Fruit fly (Drosophila melanogaster) whole organism, adult: ENCODE data around the gene MED20.

ENCODE experiments used
- CG11617 ChIP-seq: fragments of 200-800 bp; sonication (Bioruptor generic); optimal IDR thresholded peaks from 2 replicates; lab custom pipeline; 2017; ENCODE audit warnings: mild to moderate bottlenecking, missing biosample characterization, missing genetic modification reagents, missing genetic modification characterization
- CG12768 ChIP-seq: fragments of 200-800 bp; sonication (Bioruptor generic); optimal IDR thresholded peaks from 2 replicates; lab custom pipeline; 2017; ENCODE audit warnings: missing biosample characterization, missing genetic modification characterization, mild to moderate bottlenecking, moderate library complexity, missing genetic modification reagents
- CG14711 ChIP-seq: fragments of 200-800 bp; sonication (Bioruptor generic); optimal IDR thresholded peaks from 2 replicates; lab custom pipeline; 2018; ENCODE audit warnings: missing biosample characterization, mild to moderate bottlenecking, missing genetic modification characterization, moderate library complexity
- CG1620 ChIP-seq: fragments of 200-800 bp; sonication (Bioruptor generic); optimal IDR thresholded peaks from 2 replicates; lab custom pipeline; 2016; ENCODE audit warnings: missing biosample characterization, missing genetic modification characterization
- CG33017 ChIP-seq: fragments of 200-800 bp; sonication (Bioruptor generic); optimal IDR thresholded peaks from 2 replicates; lab custom pipeline; 2018; ENCODE audit warnings: missing biosample characterization, mild to moderate bottlenecking, missing genetic modification characterization, moderate library complexity
- CG5204 ChIP-seq: fragments of 200-800 bp; sonication (Bioruptor generic); optimal IDR thresholded peaks from 2 replicates; lab custom pipeline; 2016; ENCODE audit warnings: missing biosample characterization, missing genetic modification characterization
- CG7045 ChIP-seq: fragments of 200-800 bp; sonication (Bioruptor generic); optimal IDR thresholded peaks from 2 replicates; lab custom pipeline; 2017; ENCODE audit warnings: missing biosample characterization, mild to moderate bottlenecking, missing genetic modification characterization
- CG7101 ChIP-seq: fragments of 200-800 bp; sonication (Bioruptor generic); optimal IDR thresholded peaks from 2 replicates; lab custom pipeline; 2018; ENCODE audit warnings: missing biosample characterization, mild to moderate bottlenecking, missing genetic modification characterization, moderate library complexity
- Clk ChIP-seq: fragments of 200-800 bp; sonication (Bioruptor generic); optimal IDR thresholded peaks from 2 replicates; lab custom pipeline; 2017; ENCODE audit warnings: missing biosample characterization, missing genetic modification characterization
- Crg-1 ChIP-seq: fragments of 200-800 bp; sonication (Bioruptor generic); optimal IDR thresholded peaks from 2 replicates; lab custom pipeline; 2016; ENCODE audit warnings: missing biosample characterization, missing genetic modification characterization
- Hr96 ChIP-seq: fragments of 200-800 bp; sonication (Bioruptor generic); optimal IDR thresholded peaks from 2 replicates; lab custom pipeline; 2016; ENCODE audit warnings: missing biosample characterization, missing genetic modification characterization
- Mnt ChIP-seq: fragments of 200-800 bp; sonication (Bioruptor generic); optimal IDR thresholded peaks from 2 replicates; lab custom pipeline; 2016; ENCODE audit warnings: missing biosample characterization, mild to moderate bottlenecking, missing genetic modification characterization
- bab1 ChIP-seq: fragments of 200-800 bp; sonication (Bioruptor generic); optimal IDR thresholded peaks from 3 replicates; lab custom pipeline; 2019; ENCODE audit warnings: missing biosample characterization, mild to moderate bottlenecking, missing genetic modification characterization, moderate library complexity
- cic ChIP-seq: fragments of 200-800 bp; sonication (Bioruptor generic); optimal IDR thresholded peaks from 2 replicates; lab custom pipeline; 2017; ENCODE audit warnings: missing biosample characterization, mild to moderate bottlenecking, missing genetic modification characterization, moderate library complexity
- cnc ChIP-seq, 2 experiments: fragments of >200 bp; optimal IDR thresholded peaks; 2 replicates each; lab custom pipeline; 2017
- kay ChIP-seq: fragments of 200-800 bp; sonication (Bioruptor generic); peaks from one replicate; lab custom pipeline; 2016; ENCODE audit warnings: missing biosample characterization, missing genetic modification characterization, borderline replicate concordance
- ovo ChIP-seq: fragments of 200-800 bp; sonication (Bioruptor generic); optimal IDR thresholded peaks from 2 replicates; lab custom pipeline; 2016; ENCODE audit warnings: missing biosample characterization, missing genetic modification characterization
- pad ChIP-seq: fragments of 200-800 bp; sonication (Bioruptor generic); optimal IDR thresholded peaks from 3 replicates; lab custom pipeline; 2017; ENCODE audit warnings: missing biosample characterization, missing genetic modification characterization, mild to moderate bottlenecking, moderate library complexity, missing genetic modification reagents
- tj ChIP-seq: fragments of 200-800 bp; sonication (Bioruptor generic); optimal IDR thresholded peaks from 3 replicates; lab custom pipeline; 2017; ENCODE audit warnings: missing biosample characterization, mild to moderate bottlenecking, missing genetic modification characterization, moderate library complexity
- toe ChIP-seq: fragments of 200-800 bp; sonication (Bioruptor generic); optimal IDR thresholded peaks from 2 replicates; lab custom pipeline; 2016; ENCODE audit warnings: missing biosample characterization, missing genetic modification characterization

Gene MED20

dm6 chr2L:8040872-8041271 is 31.8 kb downstream of the MED20 start, which contains the start of gene CCDC53:
CCDC53 (plus strand) TSS chr2L:8041106.
- TF ChIP-seq Mnt (GFP tag; lab: Kevin White, UChicago) (no peak), ovo (GFP tag; lab: Kevin White, UChicago) (no peak), CG11617 (GFP tag; lab: Kevin White, UChicago) (no peak), cnc (optimal IDR thresholded peaks at IDR 0.05; lab: Kevin White, UChicago) (no peak), CG14711 (tag; lab: Kevin White, UChicago) (peak; percentile 98), kay (GFP tag; lab: Kevin White, UChicago) (no peak), bab1 (GFP tag; lab: Kevin White, UChicago) (peak; percentile 33)

dm6 chr2L:8039688-8040087 is 33.0 kb downstream of the MED20 start, which contains the start of gene CG7367:
CG7367 (minus strand) TSS chr2L:8039788.
- TF ChIP-seq pad (GFP tag; lab: Kevin White, UChicago) (no peak), toe (no peak), cnc (optimal IDR thresholded peaks at IDR 0.05; lab: Kevin White, UChicago) (no peak), CG5204 (GFP tag; lab: Kevin White, UChicago) (no peak), Hr96 (GFP tag; lab: Kevin White, UChicago) (no peak), Crg-1 (GFP tag; lab: Kevin White, UChicago) (no peak), CG14711 (tag; lab: Kevin White, UChicago) (no peak), tj (GFP tag; lab: Kevin White, UChicago) (no peak), CG11617 (GFP tag; lab: Kevin White, UChicago) (no peak), Mnt (GFP tag; lab: Kevin White, UChicago) (no peak), CG12768 (GFP tag; lab: Kevin White, UChicago) (no peak), CG1620 (GFP tag; lab: Kevin White, UChicago) (no peak), CG7101 (tag; lab: Kevin White, UChicago) (no peak), CG33017 (tag; lab: Kevin White, UChicago) (no peak), CG7045 (GFP tag; lab: Kevin White, UChicago) (no peak), bab1 (GFP tag; lab: Kevin White, UChicago) (no peak), cic (GFP tag; lab: Kevin White, UChicago) (no peak), ovo (GFP tag; lab: Kevin White, UChicago) (no peak), Clk (GFP tag; lab: Kevin White, UChicago) (no peak)

dm6 chr2L:8034734-8035133 is 37.9 kb downstream of the MED20 start:
- TF ChIP-seq kay (GFP tag; lab: Kevin White, UChicago): no peak
- no peak for TF ChIP-seq Hr96 (GFP tag; lab: Kevin White, UChicago)
- no peak for TF ChIP-seq Crg-1 (GFP tag; lab: Kevin White, UChicago)
- TF ChIP-seq pad (GFP tag; lab: Kevin White, UChicago): peak; percentile 51
- peak; percentile 75 for TF ChIP-seq CG33017 (tag; lab: Kevin White, UChicago)
- TF ChIP-seq CG7101 (tag; lab: Kevin White, UChicago): peak; percentile 58
- peak; percentile 25 for TF ChIP-seq Clk (GFP tag; lab: Kevin White, UChicago)
- peak; percentile 30 for TF ChIP-seq tj (GFP tag; lab: Kevin White, UChicago)
- peak; percentile 6 for TF ChIP-seq bab1 (GFP tag; lab: Kevin White, UChicago)
- peak; percentile 69 for TF ChIP-seq CG7045 (GFP tag; lab: Kevin White, UChicago)
- peak; percentile 53 for TF ChIP-seq CG14711 (tag; lab: Kevin White, UChicago)
- peak; percentile 5 for TF ChIP-seq Mnt (GFP tag; lab: Kevin White, UChicago)
- no peak for TF ChIP-seq ovo (GFP tag; lab: Kevin White, UChicago)
- TF ChIP-seq CG5204 (GFP tag; lab: Kevin White, UChicago): no peak
- peak in 1 of 2 experiments; percentile 14 for TF ChIP-seq cnc (optimal IDR thresholded peaks at IDR 0.05; lab: Kevin White, UChicago)
- peak; percentile 44 for TF ChIP-seq CG11617 (GFP tag; lab: Kevin White, UChicago)
- no peak for TF ChIP-seq cic (GFP tag; lab: Kevin White, UChicago)
- TF ChIP-seq toe: no peak
- peak; percentile 44 for TF ChIP-seq CG12768 (GFP tag; lab: Kevin White, UChicago)
- TF ChIP-seq CG1620 (GFP tag; lab: Kevin White, UChicago): no peak

dm6 chr2L:8033756-8034155 is 38.9 kb downstream of the MED20 start:
- no peak for TF ChIP-seq Hr96 (GFP tag; lab: Kevin White, UChicago)
- TF ChIP-seq CG12768 (GFP tag; lab: Kevin White, UChicago): peak; percentile 53
- TF ChIP-seq CG7045 (GFP tag; lab: Kevin White, UChicago): peak; percentile 18
- TF ChIP-seq CG7101 (tag; lab: Kevin White, UChicago): peak; percentile 68
- TF ChIP-seq CG33017 (tag; lab: Kevin White, UChicago): peak; percentile 82
- peak; percentile 44 for TF ChIP-seq CG14711 (tag; lab: Kevin White, UChicago)
- TF ChIP-seq tj (GFP tag; lab: Kevin White, UChicago): peak; percentile 24
- peak in 1 of 2 experiments; percentile 71 for TF ChIP-seq cnc (optimal IDR thresholded peaks at IDR 0.05; lab: Kevin White, UChicago)
- TF ChIP-seq Mnt (GFP tag; lab: Kevin White, UChicago): no peak

- TF ChIP-seq Crg-1 (GFP tag; lab: Kevin White, UChicago) (no peak), CG5204 (GFP tag; lab: Kevin White, UChicago) (no peak), bab1 (GFP tag; lab: Kevin White, UChicago) (peak; percentile 22), tj (GFP tag; lab: Kevin White, UChicago) (no peak), CG12768 (GFP tag; lab: Kevin White, UChicago) (peak; percentile 36), pad (GFP tag; lab: Kevin White, UChicago) (peak; percentile 72), kay (GFP tag; lab: Kevin White, UChicago) (no peak), CG11617 (GFP tag; lab: Kevin White, UChicago) (no peak), CG7045 (GFP tag; lab: Kevin White, UChicago) (no peak), Hr96 (GFP tag; lab: Kevin White, UChicago) (no peak), toe (no peak), CG33017 (tag; lab: Kevin White, UChicago) (no peak), Clk (GFP tag; lab: Kevin White, UChicago) (no peak), cic (GFP tag; lab: Kevin White, UChicago) (peak; percentile 29), cnc (optimal IDR thresholded peaks at IDR 0.05; lab: Kevin White, UChicago) (no peak), CG7101 (tag; lab: Kevin White, UChicago) (peak; percentile 1), ovo (GFP tag; lab: Kevin White, UChicago) (no peak), CG14711 (tag; lab: Kevin White, UChicago) (peak; percentile 74), Mnt (GFP tag; lab: Kevin White, UChicago) (no peak), CG1620 (GFP tag; lab: Kevin White, UChicago) (no peak)
Measured at dm6 chr2L:8031588-8031987, 41.1 kb downstream of the MED20 start.
